Worm (Caenorhabditis elegans) whole organism, mixed stage, embryonic: ENCODE measurements around the gene F54F7.6.

ENCODE experiments used
- M03D4.4 ChIP-seq: sonication (generic microtip); optimal IDR thresholded peaks from 2 replicates; lab custom pipeline; 2017; ENCODE audit warnings: mild to moderate bottlenecking, missing genetic modification characterization, missing compliant biosample characterization
- bed-3 ChIP-seq: fragments of 200-800 bp; sonication (Bioruptor generic); optimal IDR thresholded peaks from 3 replicates; lab custom pipeline; 2018; ENCODE audit warnings: mild to moderate bottlenecking, missing genetic modification characterization, moderate library complexity, missing compliant biosample characterization
- blmp-1 ChIP-seq: fragments of 150-350 bp; optimal IDR thresholded peaks from 2 replicates; lab custom pipeline; 2014; ENCODE audit warnings: missing biosample characterization, missing genetic modification characterization
- ceh-39 ChIP-seq: fragments of 150-350 bp; optimal IDR thresholded peaks from 2 replicates; lab custom pipeline; 2014; ENCODE audit warnings: missing biosample characterization, missing genetic modification characterization
- ceh-43 ChIP-seq: fragments of 200-800 bp; sonication (Bioruptor generic); optimal IDR thresholded peaks from 2 replicates; lab custom pipeline; 2018; ENCODE audit warnings: mild to moderate bottlenecking, missing genetic modification characterization, moderate library complexity, missing compliant biosample characterization
- ceh-83 ChIP-seq: fragments of 200-800 bp; sonication (Bioruptor generic); optimal IDR thresholded peaks from 2 replicates; lab custom pipeline; 2018; ENCODE audit warnings: mild to moderate bottlenecking, missing genetic modification characterization, missing compliant biosample characterization
- ces-1 ChIP-seq: fragments of 150-350 bp; optimal IDR thresholded peaks from 2 replicates; lab custom pipeline; 2014; ENCODE audit warnings: missing biosample characterization, missing genetic modification reagents, missing genetic modification characterization
- cnd-1 ChIP-seq: fragments of 200-800 bp; sonication (Bioruptor generic); optimal IDR thresholded peaks from 2 replicates; lab custom pipeline; 2018; ENCODE audit warnings: mild to moderate bottlenecking, missing genetic modification characterization, missing compliant biosample characterization
- drap-1 ChIP-seq: fragments of 200-800 bp; sonication (Bioruptor generic); optimal IDR thresholded peaks from 3 replicates; lab custom pipeline; 2018; ENCODE audit warnings: mild to moderate bottlenecking, missing genetic modification characterization, missing compliant biosample characterization
- elt-1 ChIP-seq: sonication (generic microtip); optimal IDR thresholded peaks from 2 replicates; lab custom pipeline; 2017; ENCODE audit warnings: missing genetic modification characterization, mild to moderate bottlenecking, missing compliant biosample characterization, antibody characterized with exemption, moderate library complexity, borderline replicate concordance; ENCODE audit not compliant: insufficient read depth
- elt-3 ChIP-seq: fragments of 150-350 bp; optimal IDR thresholded peaks from 2 replicates; lab custom pipeline; 2014; ENCODE audit warnings: missing biosample characterization, missing genetic modification characterization
- flh-1 ChIP-seq: fragments of 200-800 bp; sonication (Bioruptor generic); optimal IDR thresholded peaks from 2 replicates; lab custom pipeline; 2018; ENCODE audit warnings: mild to moderate bottlenecking, missing genetic modification characterization, moderate library complexity, missing compliant biosample characterization
- ham-2 ChIP-seq: fragments of 200-800 bp; sonication (Bioruptor generic); optimal IDR thresholded peaks from 2 replicates; lab custom pipeline; 2018; ENCODE audit warnings: mild to moderate bottlenecking, missing genetic modification characterization, missing compliant biosample characterization
- hlh-1 ChIP-seq: fragments of 150-350 bp; optimal IDR thresholded peaks from 2 replicates; lab custom pipeline; 2014; ENCODE audit warnings: missing biosample characterization, missing genetic modification reagents, missing genetic modification characterization
- lin-13 ChIP-seq: fragments of 150-350 bp; optimal IDR thresholded peaks from 2 replicates; lab custom pipeline; 2014; ENCODE audit warnings: missing biosample characterization, missing genetic modification characterization
- mab-5 ChIP-seq: fragments of 150-350 bp; optimal IDR thresholded peaks from 2 replicates; lab custom pipeline; 2014; ENCODE audit warnings: missing biosample characterization, missing genetic modification characterization
- mep-1 ChIP-seq: fragments of 150-350 bp; optimal IDR thresholded peaks from 2 replicates; lab custom pipeline; 2017; ENCODE audit warnings: missing biosample characterization, missing genetic modification reagents, missing genetic modification characterization, inconsistent platforms
- mls-2 ChIP-seq: sonication (generic microtip); optimal IDR thresholded peaks from 2 replicates; lab custom pipeline; 2016; ENCODE audit warnings: mild to moderate bottlenecking, missing genetic modification characterization, moderate library complexity, missing compliant biosample characterization
- nhr-12 ChIP-seq: fragments of 150-350 bp; optimal IDR thresholded peaks from 2 replicates; lab custom pipeline; 2014; ENCODE audit warnings: missing biosample characterization, missing genetic modification characterization
- nhr-2 ChIP-seq: fragments of 150-350 bp; optimal IDR thresholded peaks from 2 replicates; lab custom pipeline; 2014; ENCODE audit warnings: missing biosample characterization, missing genetic modification characterization
- nhr-237 ChIP-seq: fragments of 150-350 bp; optimal IDR thresholded peaks from 2 replicates; lab custom pipeline; 2014; ENCODE audit warnings: missing biosample characterization, missing genetic modification characterization
- nhr-28 ChIP-seq: fragments of 150-350 bp; optimal IDR thresholded peaks from 2 replicates; lab custom pipeline; 2014; ENCODE audit warnings: missing biosample characterization, missing genetic modification characterization
- nhr-76 ChIP-seq: sonication (generic microtip); optimal IDR thresholded peaks from 2 replicates; lab custom pipeline; 2017; ENCODE audit warnings: missing biosample characterization, missing genetic modification characterization
- pha-4 ChIP-seq: fragments of 150-350 bp; optimal IDR thresholded peaks from 2 replicates; lab custom pipeline; 2018; ENCODE audit warnings: missing biosample characterization, missing genetic modification reagents, missing genetic modification characterization
- sem-2 ChIP-seq: fragments of 200-800 bp; sonication (Bioruptor generic); optimal IDR thresholded peaks from 2 replicates; lab custom pipeline; 2018; ENCODE audit warnings: mild to moderate bottlenecking, missing genetic modification characterization, missing compliant biosample characterization
- snpc-4 ChIP-seq: fragments of 150-350 bp; optimal IDR thresholded peaks from 2 replicates; lab custom pipeline; 2014; ENCODE audit warnings: missing biosample characterization, missing genetic modification characterization
- sptf-1 ChIP-seq: sonication (generic microtip); optimal IDR thresholded peaks from 2 replicates; lab custom pipeline; 2017; ENCODE audit warnings: mild to moderate bottlenecking, missing genetic modification characterization, moderate library complexity, missing compliant biosample characterization
- unc-120 ChIP-seq: sonication (generic microtip); optimal IDR thresholded peaks from 2 replicates; lab custom pipeline; 2017; ENCODE audit warnings: missing genetic modification characterization, missing compliant biosample characterization; ENCODE audit not compliant: poor library complexity, severe bottlenecking
- unc-39 ChIP-seq: fragments of 150-350 bp; optimal IDR thresholded peaks from 2 replicates; lab custom pipeline; 2014; ENCODE audit warnings: missing biosample characterization, missing genetic modification characterization
- unc-62 ChIP-seq: fragments of 150-350 bp; optimal IDR thresholded peaks from 2 replicates; lab custom pipeline; 2014; ENCODE audit warnings: missing biosample characterization, missing genetic modification reagents, missing genetic modification characterization
- zip-8 ChIP-seq: fragments of 150-350 bp; optimal IDR thresholded peaks from 2 replicates; lab custom pipeline; 2014; ENCODE audit warnings: missing biosample characterization, missing genetic modification characterization
- ztf-11 ChIP-seq: fragments of 150-350 bp; optimal IDR thresholded peaks from 2 replicates; lab custom pipeline; 2014; ENCODE audit warnings: missing biosample characterization, missing genetic modification characterization

F54F7.6 gene

DNA sequence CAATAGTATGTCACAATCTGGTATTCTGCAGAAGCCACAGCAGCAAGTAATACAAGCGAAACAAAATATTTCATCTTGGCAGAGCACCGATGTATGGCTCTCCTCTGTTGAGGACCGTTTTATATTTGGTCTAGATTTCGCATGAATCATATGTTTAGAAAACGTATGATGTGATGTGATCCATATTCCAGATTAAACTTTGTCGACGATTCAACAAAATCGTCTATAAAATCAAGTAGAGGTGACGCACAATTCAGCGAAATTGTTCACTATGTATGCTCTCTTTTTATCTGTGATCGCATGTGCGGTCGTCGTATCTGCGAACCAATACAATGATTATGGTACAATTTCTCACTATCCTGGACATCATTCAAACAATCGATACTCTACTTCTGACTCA, 14.7 kb downstream of the F54F7.6 start, which contains the start of the genes Y62H9A.3 and Y62H9A.4:
Gene Y62H9A.3 (minus strand): TSS at position 101 of the 400 bp plus-strand sequence.
Gene Y62H9A.4 (plus strand): TSS at position 256 of the 400 bp plus-strand sequence.
- TF ChIP-seq unc-62: no peak
- no peak for TF ChIP-seq blmp-1 (tag; lab: Kevin White, UChicago)

DNA sequence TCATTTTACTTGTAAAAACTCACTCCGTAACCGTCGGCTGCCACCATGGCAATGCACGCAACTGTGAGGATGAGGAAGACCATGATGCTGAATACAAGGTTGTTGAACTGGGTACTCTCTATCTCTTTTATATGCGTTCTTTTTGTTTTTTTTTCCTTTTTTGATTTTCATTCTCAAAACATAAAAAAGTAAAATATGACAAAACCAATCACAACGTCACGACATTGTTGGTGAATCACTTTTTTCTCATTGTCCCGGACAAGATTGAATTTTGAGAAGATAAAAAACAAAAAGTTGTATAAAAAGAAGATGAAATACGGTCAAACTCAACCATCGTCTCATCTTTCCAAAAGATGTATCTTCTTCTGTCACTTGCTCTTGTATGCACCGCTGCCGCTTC, 17.6 kb downstream of the F54F7.6 start, which contains the start of the genes Y62H9A.5 and ule-5:
Gene Y62H9A.5 (minus strand): TSS at position 101 of the 400 bp plus-strand sequence.
Gene ule-5 (plus strand): TSS at position 328 of the 400 bp plus-strand sequence.
- TF ChIP-seq elt-3 (tag; lab: Kevin White, UChicago) (no peak), mls-2 (no peak), nhr-237 (tag; lab: Kevin White, UChicago) (no peak), ztf-11 (tag; lab: Kevin White, UChicago) (no peak), unc-120 (no peak), lin-13 (tag; lab: Kevin White, UChicago) (no peak), mab-5 (tag; lab: Kevin White, UChicago) (no peak), flh-1 (GFP tag; lab: Kevin White, UChicago) (no peak), hlh-1 (tag; lab: Kevin White, UChicago) (no peak), M03D4.4 (tag; lab: Kevin White, UChicago) (no peak), bed-3 (no peak), zip-8 (tag; lab: Kevin White, UChicago) (no peak)

DNA sequence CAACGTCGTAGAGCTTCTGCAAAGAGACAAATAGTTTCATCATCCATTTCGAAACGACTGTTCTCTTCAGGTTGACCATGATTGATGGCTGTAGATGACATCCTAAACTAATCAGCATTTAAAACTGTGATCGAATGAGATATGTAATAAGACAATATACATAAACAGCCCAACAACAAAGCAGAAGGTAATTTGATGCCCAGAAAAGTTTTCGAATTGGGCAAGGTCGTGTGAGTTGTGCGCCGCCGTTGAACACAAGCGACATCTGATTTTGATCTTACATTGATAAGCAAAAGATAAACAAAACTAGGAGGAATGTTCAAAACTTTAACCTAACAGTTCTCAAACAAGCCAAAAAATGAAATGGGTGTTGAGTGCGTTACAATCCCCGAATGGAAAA, 20.4 kb downstream of the F54F7.6 start, which contains the start of gene Y62H9A.7:
Gene Y62H9A.7 (minus strand): TSS at position 101 of the 400 bp plus-strand sequence.
- no peak for TF ChIP-seq ces-1
- no peak for TF ChIP-seq elt-3 (tag; lab: Kevin White, UChicago)
- TF ChIP-seq mls-2: no peak
- TF ChIP-seq nhr-28 (tag; lab: Kevin White, UChicago): no peak
- no peak for TF ChIP-seq sem-2 (GFP tag; lab: Kevin White, UChicago)
- TF ChIP-seq pha-4 (tag; lab: Kevin White, UChicago): no peak
- no peak for TF ChIP-seq unc-39
- no peak for TF ChIP-seq ham-2 (GFP tag; lab: Kevin White, UChicago)
- TF ChIP-seq snpc-4 (tag; lab: Kevin White, UChicago): no peak
- TF ChIP-seq hlh-1 (tag; lab: Kevin White, UChicago): no peak
- no peak for TF ChIP-seq unc-62
- no peak for TF ChIP-seq cnd-1
- TF ChIP-seq ceh-43 (GFP tag; lab: Kevin White, UChicago): no peak
- TF ChIP-seq drap-1 (GFP tag; lab: Kevin White, UChicago): no peak
- no peak for TF ChIP-seq nhr-2 (tag; lab: Kevin White, UChicago)
- no peak for TF ChIP-seq ceh-39
- TF ChIP-seq elt-1: no peak
- no peak for TF ChIP-seq sptf-1 (tag; lab: Kevin White, UChicago)
- TF ChIP-seq mep-1 (tag; lab: Kevin White, UChicago): no peak
- TF ChIP-seq, all 35 proteins: peak for 0

DNA sequence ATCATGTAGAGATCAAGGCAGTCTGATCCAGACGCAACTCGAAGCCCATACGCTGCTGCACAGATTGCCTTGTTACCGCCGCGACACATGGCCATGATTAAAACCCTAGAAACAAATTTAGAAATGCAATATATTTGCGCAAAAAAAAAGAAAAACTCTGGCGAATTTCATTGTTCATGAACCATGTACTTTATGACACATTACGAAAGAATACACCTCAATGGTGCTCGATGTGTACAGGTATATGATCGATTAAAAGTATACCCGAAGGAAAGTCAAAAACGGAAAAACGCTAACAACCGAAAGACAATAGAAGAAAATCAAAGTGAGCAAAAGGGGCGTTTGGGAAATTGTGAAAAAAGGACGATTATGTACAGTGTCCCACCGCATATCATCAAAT, 27.1 kb downstream of the F54F7.6 start, which contains the start of gene Y62H9A.8:
Gene Y62H9A.8 (minus strand): TSS at position 101 of the 400 bp plus-strand sequence.
- TF ChIP-seq lin-13 (tag; lab: Kevin White, UChicago) (no peak), nhr-76 (tag; lab: Kevin White, UChicago) (no peak), sem-2 (GFP tag; lab: Kevin White, UChicago) (no peak), nhr-2 (tag; lab: Kevin White, UChicago) (no peak), unc-62 (no peak), nhr-12 (tag; lab: Kevin White, UChicago) (no peak), snpc-4 (tag; lab: Kevin White, UChicago) (no peak), ceh-83 (GFP tag; lab: Kevin White, UChicago) (no peak), mep-1 (tag; lab: Kevin White, UChicago) (no peak), hlh-1 (tag; lab: Kevin White, UChicago) (no peak), ham-2 (GFP tag; lab: Kevin White, UChicago) (no peak), ces-1 (no peak), bed-3 (no peak), mab-5 (tag; lab: Kevin White, UChicago) (no peak), zip-8 (tag; lab: Kevin White, UChicago) (no peak)

DNA sequence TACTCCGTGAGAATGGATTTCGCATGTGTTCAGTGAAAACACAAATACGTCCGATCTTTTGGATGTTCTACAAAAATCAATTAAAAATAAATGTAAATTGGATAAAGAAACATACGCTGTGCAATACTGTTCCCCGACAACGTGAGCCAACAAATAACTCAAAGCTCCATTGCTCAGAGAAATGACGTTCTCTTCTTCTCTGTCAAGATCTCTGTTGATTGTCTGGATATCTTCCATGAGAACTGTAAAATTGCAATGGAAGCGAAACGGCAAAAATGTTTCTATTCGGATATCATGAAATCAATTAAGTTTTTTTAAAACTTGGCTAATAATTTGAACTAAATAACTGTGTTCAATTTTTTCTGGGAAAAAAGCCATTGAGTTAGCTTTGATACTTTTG, 31.5 kb downstream of the F54F7.6 start:
- no peak for TF ChIP-seq zip-8 (tag; lab: Kevin White, UChicago)
